Fruit fly (Drosophila melanogaster): ENCODE measurements around the gene Ddc.
A peak's percentile ranks its signal among the peaks of the same experiment; 100 is the strongest.

Gene Ddc

DNA sequence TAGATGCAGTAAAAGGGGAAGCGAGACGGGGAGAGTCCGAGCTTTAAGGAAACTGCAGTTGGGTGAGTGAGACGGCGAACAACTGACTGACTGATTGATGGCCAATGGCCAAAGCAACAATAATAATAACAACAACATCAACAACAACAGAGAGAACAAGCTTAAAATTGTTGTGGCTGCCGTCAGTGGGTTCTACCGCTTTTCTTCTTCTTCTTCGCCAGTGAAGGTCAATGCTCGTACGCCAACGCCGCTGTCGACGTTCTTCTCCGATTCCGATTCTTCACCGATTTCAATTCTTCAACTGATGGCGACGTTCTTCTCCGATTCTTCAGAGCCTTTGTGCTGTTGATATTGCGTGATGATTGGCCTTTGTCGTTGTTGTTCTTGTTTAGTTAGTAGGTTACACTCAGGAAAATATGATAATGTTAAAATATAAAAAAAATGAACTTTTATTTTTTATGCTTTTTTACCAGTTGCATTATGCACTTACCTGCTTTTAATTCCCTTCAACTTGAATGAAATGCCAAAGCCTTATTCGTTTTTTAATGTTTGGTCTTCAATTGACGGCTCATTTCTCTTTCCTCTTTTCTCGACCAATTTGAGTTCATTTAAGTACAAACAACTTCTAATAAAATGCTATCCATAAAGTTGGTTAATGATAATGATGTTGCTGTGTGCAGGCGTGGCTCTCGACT is 22.2 kb upstream of the Ddc start:
- TF ChIP-seq CG12605 (GFP tag; IDR thresholded peaks at IDR 0.05) (no peak), gl (tag; optimal IDR thresholded peaks at IDR 0.05) (no peak), Ets98B (GFP tag; IDR thresholded peaks at IDR 0.05) (0 out of 2 replicates have a peak, but pooled peaks have one; percentile 4), D1 (tag; optimal IDR thresholded peaks at IDR 0.05) (peak; percentile 35), rn (GFP tag; IDR thresholded peaks at IDR 0.05) (no peak), Pif1B (GFP tag; optimal IDR thresholded peaks at IDR 0.05) (peak; percentile 7), CG34367 (tag; optimal IDR thresholded peaks at IDR 0.05) (peak; percentile 51), CG13204 (GFP tag; optimal IDR thresholded peaks at IDR 0.05) (no peak), CG8301 (tag; optimal IDR thresholded peaks at IDR 0.05) (peak; percentile 77), CG4496 (GFP tag; IDR thresholded peaks at IDR 0.05) (peak; percentile 74), CG15710 (tag; optimal IDR thresholded peaks at IDR 0.05) (peak; percentile 63), EcR (GFP tag; optimal IDR thresholded peaks at IDR 0.05) (peak; percentile 97), CG9948 (tag; optimal IDR thresholded peaks at IDR 0.05) (peak; percentile 73), CG10348 (GFP tag; IDR thresholded peaks at IDR 0.05) (no peak), Snoo (tag; optimal IDR thresholded peaks at IDR 0.05) (peak; percentile 28), Pif1A (GFP tag; optimal IDR thresholded peaks at IDR 0.05) (peak; percentile 62), CG17806 (tag; optimal IDR thresholded peaks at IDR 0.05) (peak; percentile 81), fd96Ca (GFP tag; IDR thresholded peaks at IDR 0.05) (0 out of 3 replicates have a peak, but pooled peaks have one; percentile 7), CG32121 (GFP tag; IDR thresholded peaks at IDR 0.05) (no peak), CG14655 (GFP tag; optimal IDR thresholded peaks at IDR 0.05) (peak; percentile 84), CG8159 (tag; optimal IDR thresholded peaks at IDR 0.05) (peak; percentile 72)

DNA sequence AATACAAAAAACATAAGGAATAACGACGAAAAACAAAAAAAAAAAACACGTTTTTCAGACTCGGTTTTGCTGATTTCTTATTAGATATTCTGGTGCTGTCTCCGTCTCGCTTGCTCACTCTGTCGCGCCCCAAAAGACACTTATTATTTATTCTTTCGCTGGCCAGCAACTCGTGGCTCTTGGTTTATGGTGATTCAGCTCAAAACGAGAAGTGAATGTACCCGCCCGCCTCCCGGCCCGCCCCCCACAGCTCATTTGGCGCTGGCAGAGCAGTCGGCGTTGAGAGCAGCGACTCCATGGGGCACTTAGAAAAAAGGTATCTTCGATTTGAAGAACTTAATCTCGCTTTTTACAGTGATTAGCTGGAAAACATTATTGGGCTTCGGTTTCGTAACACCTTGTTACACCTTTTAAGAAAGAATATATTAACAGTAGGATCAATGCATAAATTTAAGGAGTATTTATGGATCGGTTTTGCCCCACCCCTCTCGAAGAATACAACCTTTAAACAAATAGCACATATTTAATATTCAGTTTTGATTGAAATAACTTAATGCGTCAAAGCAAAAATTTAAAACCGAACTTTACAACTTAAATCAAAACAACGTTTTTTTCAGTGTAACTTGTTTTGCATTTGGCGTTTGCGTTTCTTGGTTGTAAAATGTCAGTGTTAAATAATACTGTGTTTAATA is 21.5 kb upstream of the Ddc start:
- peak; percentile 56 for TF ChIP-seq rn (GFP tag; IDR thresholded peaks at IDR 0.05)
- peak; percentile 86 for TF ChIP-seq CG9948 (tag; optimal IDR thresholded peaks at IDR 0.05)
- peak; percentile 75 for TF ChIP-seq Pif1B (GFP tag; optimal IDR thresholded peaks at IDR 0.05)
- peak; percentile 85 for TF ChIP-seq CG4496 (GFP tag; IDR thresholded peaks at IDR 0.05)
- TF ChIP-seq CG10348 (GFP tag; IDR thresholded peaks at IDR 0.05), result no peak
- peak; percentile 84 for TF ChIP-seq Pif1A (GFP tag; optimal IDR thresholded peaks at IDR 0.05)
- peak; percentile 28 for TF ChIP-seq gl (tag; optimal IDR thresholded peaks at IDR 0.05)
- peak; percentile 97 for TF ChIP-seq CG14655 (GFP tag; optimal IDR thresholded peaks at IDR 0.05)
- TF ChIP-seq CG13204 (GFP tag; optimal IDR thresholded peaks at IDR 0.05), result no peak
- peak; percentile 96 for TF ChIP-seq CG8301 (tag; optimal IDR thresholded peaks at IDR 0.05)
- peak; percentile 36 for TF ChIP-seq D1 (tag; optimal IDR thresholded peaks at IDR 0.05)
- TF ChIP-seq Ets98B (GFP tag; IDR thresholded peaks at IDR 0.05), result no peak
- TF ChIP-seq CG15710 (tag; optimal IDR thresholded peaks at IDR 0.05), result peak; percentile 56
- TF ChIP-seq CG17806 (tag; optimal IDR thresholded peaks at IDR 0.05), result peak; percentile 81
- peak; percentile 80 for TF ChIP-seq CG8159 (tag; optimal IDR thresholded peaks at IDR 0.05)
- TF ChIP-seq CG32121 (GFP tag; IDR thresholded peaks at IDR 0.05), result peak; percentile 77
- 0 out of 2 replicates have a peak, but pooled peaks have one; percentile 17 for TF ChIP-seq CG12605 (GFP tag; IDR thresholded peaks at IDR 0.05)
- no peak for TF ChIP-seq EcR (GFP tag; optimal IDR thresholded peaks at IDR 0.05)
- peak; percentile 72 for TF ChIP-seq CG34367 (tag; optimal IDR thresholded peaks at IDR 0.05)
- TF ChIP-seq fd96Ca (GFP tag; IDR thresholded peaks at IDR 0.05), result peak; percentile 70; the same call in 2 of the 3 replicates
- TF ChIP-seq Snoo (tag; optimal IDR thresholded peaks at IDR 0.05), result peak; percentile 88

DNA sequence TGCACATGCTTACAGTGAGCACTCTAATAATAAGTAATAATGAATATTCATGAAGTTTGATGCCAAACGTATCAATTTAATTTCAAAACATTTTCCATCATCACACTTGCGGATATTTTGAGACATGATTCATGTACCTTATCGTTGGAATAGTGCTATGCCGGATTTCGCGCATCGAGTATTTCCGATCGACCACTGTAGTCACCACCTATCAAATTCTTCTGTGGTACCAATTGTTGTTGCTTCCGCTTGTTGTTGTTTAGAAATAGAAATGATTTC is 20.8 kb upstream of the Ddc start:
- no peak for TF ChIP-seq D1 (tag; optimal IDR thresholded peaks at IDR 0.05)
- no peak for TF ChIP-seq CG12605 (GFP tag; IDR thresholded peaks at IDR 0.05)
- peak; percentile 29; the same call in 1 of the 2 replicates for TF ChIP-seq CG32121 (GFP tag; IDR thresholded peaks at IDR 0.05)
- peak; percentile 72 for TF ChIP-seq fd96Ca (GFP tag; IDR thresholded peaks at IDR 0.05)
- peak; percentile 49 for TF ChIP-seq Pif1A (GFP tag; optimal IDR thresholded peaks at IDR 0.05)
- TF ChIP-seq CG15710 (tag; optimal IDR thresholded peaks at IDR 0.05), result peak; percentile 5
- TF ChIP-seq EcR (GFP tag; optimal IDR thresholded peaks at IDR 0.05), result no peak
- TF ChIP-seq CG10348 (GFP tag; IDR thresholded peaks at IDR 0.05), result no peak
- TF ChIP-seq Ets98B (GFP tag; IDR thresholded peaks at IDR 0.05), result no peak
- TF ChIP-seq Pif1B (GFP tag; optimal IDR thresholded peaks at IDR 0.05), result peak; percentile 17
- no peak for TF ChIP-seq gl (tag; optimal IDR thresholded peaks at IDR 0.05)
- peak; percentile 25 for TF ChIP-seq CG17806 (tag; optimal IDR thresholded peaks at IDR 0.05)
- no peak for TF ChIP-seq CG9948 (tag; optimal IDR thresholded peaks at IDR 0.05)
- TF ChIP-seq CG34367 (tag; optimal IDR thresholded peaks at IDR 0.05), result peak; percentile 13
- no peak; the same call in 2 of the 3 replicates for TF ChIP-seq CG4496 (GFP tag; IDR thresholded peaks at IDR 0.05)
- no peak for TF ChIP-seq rn (GFP tag; IDR thresholded peaks at IDR 0.05)
- TF ChIP-seq CG14655 (GFP tag; optimal IDR thresholded peaks at IDR 0.05), result peak; percentile 48
- no peak for TF ChIP-seq CG13204 (GFP tag; optimal IDR thresholded peaks at IDR 0.05)
- no peak for TF ChIP-seq Snoo (tag; optimal IDR thresholded peaks at IDR 0.05)
- TF ChIP-seq CG8159 (tag; optimal IDR thresholded peaks at IDR 0.05), result peak; percentile 17
- peak; percentile 61 for TF ChIP-seq CG8301 (tag; optimal IDR thresholded peaks at IDR 0.05)

DNA sequence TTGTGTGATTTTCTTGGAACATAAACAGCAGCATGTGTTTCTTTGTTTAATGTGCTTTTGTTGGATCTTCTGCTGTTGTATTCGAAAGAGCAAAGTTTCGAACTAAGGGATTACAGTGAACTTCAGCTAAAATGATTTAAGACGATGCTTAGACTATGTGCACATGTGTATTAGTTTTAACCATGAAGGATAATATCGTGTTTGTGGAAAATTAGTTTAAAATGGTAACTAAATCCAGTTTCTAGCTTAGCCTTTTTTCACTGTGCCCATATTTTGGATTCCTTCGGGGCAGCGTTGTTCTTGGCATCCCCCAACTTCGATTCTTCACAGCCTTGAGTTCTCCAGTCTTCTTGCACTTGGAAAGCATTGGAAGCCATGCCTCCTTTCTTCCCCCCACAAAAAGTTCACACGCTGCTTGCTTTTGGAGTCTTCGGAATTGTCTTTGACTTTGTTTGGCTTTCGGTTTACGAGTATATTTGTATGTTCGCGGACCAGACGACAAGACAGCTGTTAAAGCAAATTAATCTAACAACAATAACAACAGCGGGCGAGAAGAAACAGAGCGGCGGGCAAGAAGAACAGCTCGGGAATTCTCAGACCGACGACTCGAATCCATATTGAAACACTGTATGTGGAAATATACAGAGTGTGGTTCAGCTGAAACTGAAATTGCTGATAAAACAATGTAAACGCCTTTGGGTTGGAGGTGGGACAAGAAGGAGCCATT is 20.3 kb upstream of the Ddc start:
- TF ChIP-seq Pif1B (GFP tag; optimal IDR thresholded peaks at IDR 0.05), result no peak
- no peak for TF ChIP-seq EcR (GFP tag; optimal IDR thresholded peaks at IDR 0.05)
- TF ChIP-seq CG15710 (tag; optimal IDR thresholded peaks at IDR 0.05), result no peak
- no peak for TF ChIP-seq rn (GFP tag; IDR thresholded peaks at IDR 0.05)
- peak; percentile 10 for TF ChIP-seq CG9948 (tag; optimal IDR thresholded peaks at IDR 0.05)
- peak; percentile 6 for TF ChIP-seq Pif1A (GFP tag; optimal IDR thresholded peaks at IDR 0.05)
- TF ChIP-seq CG8159 (tag; optimal IDR thresholded peaks at IDR 0.05), result peak; percentile 57
- TF ChIP-seq gl (tag; optimal IDR thresholded peaks at IDR 0.05), result peak; percentile 16
- no peak for TF ChIP-seq CG8301 (tag; optimal IDR thresholded peaks at IDR 0.05)
- peak; percentile 49 for TF ChIP-seq CG17806 (tag; optimal IDR thresholded peaks at IDR 0.05)
- no peak for TF ChIP-seq CG12605 (GFP tag; IDR thresholded peaks at IDR 0.05)
- TF ChIP-seq D1 (tag; optimal IDR thresholded peaks at IDR 0.05), result no peak
- TF ChIP-seq CG13204 (GFP tag; optimal IDR thresholded peaks at IDR 0.05), result no peak
- TF ChIP-seq CG4496 (GFP tag; IDR thresholded peaks at IDR 0.05), result no peak
- TF ChIP-seq Snoo (tag; optimal IDR thresholded peaks at IDR 0.05), result no peak
- no peak for TF ChIP-seq CG32121 (GFP tag; IDR thresholded peaks at IDR 0.05)
- no peak for TF ChIP-seq fd96Ca (GFP tag; IDR thresholded peaks at IDR 0.05)
- peak; percentile 25 for TF ChIP-seq CG14655 (GFP tag; optimal IDR thresholded peaks at IDR 0.05)
- TF ChIP-seq CG10348 (GFP tag; IDR thresholded peaks at IDR 0.05), result no peak
- no peak for TF ChIP-seq Ets98B (GFP tag; IDR thresholded peaks at IDR 0.05)
- no peak for TF ChIP-seq CG34367 (tag; optimal IDR thresholded peaks at IDR 0.05)
